Worm (Caenorhabditis elegans): ENCODE results near the gene F32D8.8.
A peak's percentile ranks its signal among the peaks of the same experiment; 100 is the strongest.

The F32D8.8 gene

DNA sequence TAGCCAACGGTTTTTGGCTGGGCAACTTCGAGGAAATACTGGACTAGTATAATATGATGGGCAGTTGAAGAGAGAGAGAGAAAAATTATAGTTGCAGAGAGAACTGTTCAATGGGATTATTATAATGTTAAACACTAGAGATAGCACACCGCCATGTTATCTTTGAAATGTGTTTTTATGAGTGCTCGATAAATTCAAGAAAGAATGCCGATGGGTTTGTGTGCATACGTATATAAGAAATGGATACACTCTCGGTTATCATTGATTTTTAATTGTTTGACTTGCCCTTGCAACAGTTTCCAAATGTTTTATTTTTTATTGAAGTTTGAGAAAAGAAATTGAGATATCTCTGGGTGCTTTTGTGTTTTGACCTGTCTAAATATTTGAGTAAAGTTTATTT is 34.1 kb upstream of the F32D8.8 start, which contains the start of gene F17C11.12:
Gene F17C11.12, minus strand, starts transcription at position 240 of the 400 bp plus-strand sequence.
- TF ChIP-seq elt-2 (tag; optimal IDR thresholded peaks at IDR 0.05), result peak; percentile 83
- peak; percentile 1 for TF ChIP-seq nhr-20 (tag; optimal IDR thresholded peaks at IDR 0.05)
- TF ChIP-seq skn-1 (tag; optimal IDR thresholded peaks at IDR 0.05), result no peak
- no peak for TF ChIP-seq hpl-2 (GFP tag; optimal IDR thresholded peaks at IDR 0.05)

ce11 chrV:10932411-10932810 is 29.8 kb upstream of the F32D8.8 start, which contains the start of gene F58B4.5:
Gene F58B4.5 (plus strand): TSS chrV:10932693.
- TF ChIP-seq efl-1 (optimal IDR thresholded peaks at IDR 0.05), result no peak
- peak in 1 of 2 experiments; percentile 43 for TF ChIP-seq efl-1 (GFP tag; optimal IDR thresholded peaks at IDR 0.05 in 1 of 2)
- TF ChIP-seq Y116A8C.19 (tag; optimal IDR thresholded peaks at IDR 0.05; ENCODE audit: borderline replicate concordance), result no peak
- TF ChIP-seq rnt-1 (tag; optimal IDR thresholded peaks at IDR 0.05), result no peak
- TF ChIP-seq lin-35 (GFP tag; optimal IDR thresholded peaks at IDR 0.05), result peak in 1 of 2 experiments; percentile 19
- TF ChIP-seq unc-130 (tag; optimal IDR thresholded peaks at IDR 0.05), result no peak
- no peak for TF ChIP-seq efl-3 (GFP tag; optimal IDR thresholded peaks at IDR 0.05)
- TF ChIP-seq tbx-2 (tag; optimal IDR thresholded peaks at IDR 0.05), result no peak
- TF ChIP-seq pax-3 (tag; optimal IDR thresholded peaks at IDR 0.05), result no peak
- no peak for TF ChIP-seq egl-13 (tag; optimal IDR thresholded peaks at IDR 0.05)
- TF ChIP-seq nhr-12 (tag; optimal IDR thresholded peaks at IDR 0.05), result no peak
- TF ChIP-seq sptf-1 (tag; optimal IDR thresholded peaks at IDR 0.05), result no peak
- no peak for TF ChIP-seq lin-39 (tag; optimal IDR thresholded peaks at IDR 0.05)
- no peak for TF ChIP-seq ets-5 (GFP tag; IDR thresholded peaks at IDR 0.05)
- peak; percentile 89 for TF ChIP-seq elt-2 (tag; optimal IDR thresholded peaks at IDR 0.05)
- TF ChIP-seq aha-1 (tag; optimal IDR thresholded peaks at IDR 0.05), result no peak
- peak; percentile 51 for TF ChIP-seq nhr-20 (tag; optimal IDR thresholded peaks at IDR 0.05)
- no peak for TF ChIP-seq nhr-71 (tag; optimal IDR thresholded peaks at IDR 0.05)
- no peak for TF ChIP-seq zip-4 (GFP tag; optimal IDR thresholded peaks at IDR 0.05)

DNA sequence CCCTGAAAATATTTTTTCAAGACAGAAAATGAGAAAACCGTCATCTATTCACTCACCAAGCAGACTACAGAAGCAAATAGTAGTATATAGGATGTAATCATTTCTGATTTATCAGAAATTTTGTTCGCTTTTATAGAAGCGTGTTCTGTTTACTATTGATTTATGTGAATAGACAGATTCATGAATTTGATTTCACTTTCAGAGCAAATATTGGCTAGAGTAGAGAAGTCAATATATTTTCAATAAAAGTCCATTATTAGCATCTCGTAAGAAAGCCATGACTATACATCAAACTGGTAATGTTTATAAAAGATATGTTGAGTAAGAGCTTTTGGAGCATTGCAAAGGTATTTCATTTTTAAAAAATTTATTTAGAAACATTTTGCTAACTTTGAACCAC is 28.6 kb upstream of the F32D8.8 start, which contains the start of gene scvp-1:
Gene scvp-1, minus strand, starts transcription at position 101 of the 400 bp plus-strand sequence.
- TF ChIP-seq alr-1 (tag; optimal IDR thresholded peaks at IDR 0.05; ENCODE audit: borderline replicate concordance) (no peak), F16B12.6 (tag; optimal IDR thresholded peaks at IDR 0.05) (no peak), nhr-11 (tag; optimal IDR thresholded peaks at IDR 0.05) (no peak), nhr-85 (tag) (no peak), blmp-1 (tag; optimal IDR thresholded peaks at IDR 0.05) (no peak), efl-3 (GFP tag; optimal IDR thresholded peaks at IDR 0.05) (no peak), fkh-10 (GFP tag; optimal IDR thresholded peaks at IDR 0.05) (no peak), vab-15 (tag; optimal IDR thresholded peaks at IDR 0.05) (no peak), Y116A8C.19 (tag; optimal IDR thresholded peaks at IDR 0.05; ENCODE audit: borderline replicate concordance) (no peak), rnt-1 (tag; optimal IDR thresholded peaks at IDR 0.05) (no peak), lir-3 (tag; optimal IDR thresholded peaks at IDR 0.05; ENCODE audit: poor library complexity) (no peak), elt-2 (tag; optimal IDR thresholded peaks at IDR 0.05) (no peak), sptf-1 (tag; optimal IDR thresholded peaks at IDR 0.05) (no peak), hpl-2 (GFP tag; optimal IDR thresholded peaks at IDR 0.05) (no peak), nhr-47 (tag; optimal IDR thresholded peaks at IDR 0.05) (no peak)

DNA sequence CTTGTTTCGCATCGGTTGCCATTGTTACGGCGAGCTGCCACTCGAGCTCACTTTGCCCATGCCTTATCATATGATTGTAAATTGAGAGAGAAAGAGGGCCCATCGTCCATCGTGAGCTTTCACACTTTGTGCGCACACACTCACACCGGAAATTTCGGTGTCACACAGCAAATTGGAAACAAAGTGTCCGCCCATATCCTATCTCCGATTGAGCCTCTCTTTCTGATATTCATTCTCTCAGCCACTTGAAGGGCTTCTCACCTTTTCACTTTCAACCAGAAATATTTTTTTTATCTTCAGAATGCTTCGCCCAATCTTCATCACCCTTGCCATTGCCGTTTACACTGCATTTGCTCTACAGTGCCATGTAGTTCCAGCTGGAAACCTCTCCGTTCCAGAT is 26.9 kb upstream of the F32D8.8 start, which contains the start of gene F58B4.3:
Gene F58B4.3, plus strand, starts transcription at position 301 of the 400 bp plus-strand sequence.
- TF ChIP-seq fkh-8 (tag; optimal IDR thresholded peaks at IDR 0.05), result peak; percentile 64
- TF ChIP-seq nhr-47 (tag; optimal IDR thresholded peaks at IDR 0.05), result no peak
- TF ChIP-seq nhr-71 (tag; optimal IDR thresholded peaks at IDR 0.05), result peak; percentile 16
- TF ChIP-seq vab-15 (tag; optimal IDR thresholded peaks at IDR 0.05), result no peak
- peak; percentile 31 for TF ChIP-seq pax-3 (tag; optimal IDR thresholded peaks at IDR 0.05)
- TF ChIP-seq pag-3 (tag; optimal IDR thresholded peaks at IDR 0.05; ENCODE audit: borderline replicate concordance, insufficient read depth), result no peak

DNA sequence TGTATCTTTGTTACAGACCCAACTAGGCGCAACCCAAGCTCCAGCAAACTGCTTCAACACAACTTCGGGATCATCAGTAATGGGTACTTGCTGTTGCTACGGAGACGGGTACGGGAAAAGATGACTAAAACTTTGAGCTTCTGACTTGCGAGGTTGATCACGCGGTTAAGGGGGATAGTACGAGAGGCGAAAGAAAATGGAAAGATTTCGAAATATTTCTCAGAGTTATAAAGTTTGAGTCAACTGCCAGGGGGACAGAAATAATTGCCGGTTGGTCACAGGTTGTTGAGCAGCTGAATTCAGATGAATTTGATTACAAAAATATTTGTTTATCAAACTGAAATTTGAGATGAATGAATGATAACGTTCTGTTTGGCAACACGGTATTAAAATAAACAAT is 23.1 kb upstream of the F32D8.8 start:
- TF ChIP-seq pqm-1 (tag; optimal IDR thresholded peaks at IDR 0.05) (no peak), efl-1 (optimal IDR thresholded peaks at IDR 0.05) (no peak), efl-1 (GFP tag; optimal IDR thresholded peaks at IDR 0.05 in 1 of 2) (peak in 1 of 2 experiments; percentile 15), fos-1 (tag; optimal IDR thresholded peaks at IDR 0.05) (no peak), nhr-71 (tag; optimal IDR thresholded peaks at IDR 0.05) (peak; percentile 57), nhr-20 (tag; optimal IDR thresholded peaks at IDR 0.05) (peak; percentile 22), lin-14 (GFP tag; optimal IDR thresholded peaks at IDR 0.05) (peak; percentile 6), skn-1 (tag; optimal IDR thresholded peaks at IDR 0.05) (peak; percentile 53), fkh-8 (tag; optimal IDR thresholded peaks at IDR 0.05) (peak; percentile 68)
